Fruit fly (Drosophila melanogaster): ENCODE data around the gene mol.
A peak's percentile ranks its signal among the peaks of the same experiment; 100 is the strongest.

The mol gene

DNA sequence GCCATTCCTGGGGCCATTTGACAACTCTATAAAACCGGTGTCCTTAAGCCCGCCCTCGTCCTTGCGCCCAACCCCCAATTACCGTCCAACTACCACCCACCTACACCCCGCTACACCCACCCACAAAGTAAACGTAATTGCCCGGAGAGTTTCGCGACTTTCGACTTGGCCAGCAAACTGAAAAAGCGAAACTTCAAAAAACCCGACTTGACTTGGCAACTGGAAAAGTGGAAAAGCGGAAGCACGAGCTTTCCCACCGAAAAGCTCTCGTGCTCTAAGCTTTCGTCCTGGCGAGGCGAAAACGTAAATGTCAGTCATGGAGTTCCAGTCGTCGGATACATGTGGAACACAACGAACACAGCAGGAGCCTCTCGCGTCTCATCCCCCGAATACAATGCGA, 18.7 kb upstream of the mol start, which contains the start of gene GABA-B-R1:
GABA-B-R1 (plus strand) TSS at position 301 of the 400 bp plus-strand sequence.
- TF ChIP-seq bab1 (GFP tag; optimal IDR thresholded peaks at IDR 0.05) (no peak), pad (GFP tag; optimal IDR thresholded peaks at IDR 0.05) (no peak), CG11617 (GFP tag; optimal IDR thresholded peaks at IDR 0.05) (no peak), cnc (optimal IDR thresholded peaks at IDR 0.05) (no peak), CG7045 (GFP tag; optimal IDR thresholded peaks at IDR 0.05) (no peak), Clk (GFP tag; optimal IDR thresholded peaks at IDR 0.05) (no peak), Hr96 (GFP tag; optimal IDR thresholded peaks at IDR 0.05) (no peak), CG14711 (tag; optimal IDR thresholded peaks at IDR 0.05) (no peak), toe (GFP tag; optimal IDR thresholded peaks at IDR 0.05) (no peak), CG7101 (tag; optimal IDR thresholded peaks at IDR 0.05) (no peak), Crg-1 (GFP tag; optimal IDR thresholded peaks at IDR 0.05) (no peak), cic (GFP tag; optimal IDR thresholded peaks at IDR 0.05) (no peak), CG12768 (GFP tag; optimal IDR thresholded peaks at IDR 0.05) (no peak), CG5204 (GFP tag; optimal IDR thresholded peaks at IDR 0.05) (no peak), ovo (GFP tag; optimal IDR thresholded peaks at IDR 0.05) (no peak)

DNA sequence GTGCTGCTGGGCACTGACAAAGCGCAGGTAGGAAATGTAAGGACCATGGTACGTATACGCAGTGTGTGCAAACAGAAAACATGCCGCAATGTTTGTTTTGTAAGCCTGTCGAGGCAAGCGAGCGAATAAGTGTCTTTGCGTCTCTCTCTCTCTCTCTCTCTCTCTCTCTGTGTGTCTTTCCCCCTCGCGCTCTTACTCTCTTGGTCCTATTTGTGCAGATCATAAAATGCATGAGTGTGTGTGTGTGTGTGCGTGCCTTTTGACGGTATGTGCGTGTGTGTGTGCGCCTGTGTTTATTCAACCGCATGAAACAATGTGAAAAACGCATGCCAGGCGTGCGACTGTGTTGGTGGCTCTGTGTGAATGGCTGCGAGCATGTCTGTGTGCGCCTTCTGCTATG, 16.2 kb upstream of the mol start:
- TF ChIP-seq bab1 (GFP tag; optimal IDR thresholded peaks at IDR 0.05) (no peak), cic (GFP tag; optimal IDR thresholded peaks at IDR 0.05) (peak; percentile 13), Crg-1 (GFP tag; optimal IDR thresholded peaks at IDR 0.05) (no peak), Clk (GFP tag; optimal IDR thresholded peaks at IDR 0.05) (no peak), CG11617 (GFP tag; optimal IDR thresholded peaks at IDR 0.05) (no peak), CG7101 (tag; optimal IDR thresholded peaks at IDR 0.05) (no peak), tj (GFP tag; optimal IDR thresholded peaks at IDR 0.05) (no peak), cnc (optimal IDR thresholded peaks at IDR 0.05) (no peak), CG12768 (GFP tag; optimal IDR thresholded peaks at IDR 0.05) (no peak), CG14711 (tag; optimal IDR thresholded peaks at IDR 0.05) (no peak), kay (GFP tag; ENCODE audit: borderline replicate concordance) (no peak), CG5204 (GFP tag; optimal IDR thresholded peaks at IDR 0.05) (no peak), Hr96 (GFP tag; optimal IDR thresholded peaks at IDR 0.05) (peak; percentile 2)

DNA sequence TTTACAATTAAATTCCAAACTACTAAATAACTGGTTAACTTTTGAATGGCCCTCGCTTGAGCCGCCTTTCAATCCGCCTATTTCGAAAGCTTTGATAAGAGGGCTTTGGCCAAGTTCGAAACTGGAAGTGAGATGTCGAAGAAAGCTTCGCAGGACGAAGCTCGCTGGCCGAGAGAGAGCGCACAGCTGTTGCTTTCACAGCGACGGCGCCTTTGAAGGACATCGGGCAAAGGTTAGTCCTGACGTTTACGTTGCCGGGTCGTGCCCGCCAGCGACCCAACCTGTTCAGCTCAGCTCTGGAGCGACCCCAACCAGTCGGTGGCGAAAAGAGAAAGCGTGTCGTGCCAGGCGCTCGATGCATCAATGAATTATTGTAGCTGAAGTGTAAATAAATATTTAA, 14.4 kb upstream of the mol start:
- TF ChIP-seq pad (GFP tag; optimal IDR thresholded peaks at IDR 0.05) (no peak), kay (GFP tag; ENCODE audit: borderline replicate concordance) (no peak), ovo (GFP tag; optimal IDR thresholded peaks at IDR 0.05) (no peak), CG12768 (GFP tag; optimal IDR thresholded peaks at IDR 0.05) (no peak), cnc (optimal IDR thresholded peaks at IDR 0.05) (no peak), Clk (GFP tag; optimal IDR thresholded peaks at IDR 0.05) (no peak), Crg-1 (GFP tag; optimal IDR thresholded peaks at IDR 0.05) (no peak), toe (GFP tag; optimal IDR thresholded peaks at IDR 0.05) (no peak), CG33017 (tag; optimal IDR thresholded peaks at IDR 0.05) (no peak), CG5204 (GFP tag; optimal IDR thresholded peaks at IDR 0.05) (no peak), CG7101 (tag; optimal IDR thresholded peaks at IDR 0.05) (no peak), CG14711 (tag; optimal IDR thresholded peaks at IDR 0.05) (no peak), CG7045 (GFP tag; optimal IDR thresholded peaks at IDR 0.05) (no peak), cic (GFP tag; optimal IDR thresholded peaks at IDR 0.05) (no peak), Hr96 (GFP tag; optimal IDR thresholded peaks at IDR 0.05) (no peak), tj (GFP tag; optimal IDR thresholded peaks at IDR 0.05) (no peak), CG11617 (GFP tag; optimal IDR thresholded peaks at IDR 0.05) (no peak), CG1620 (GFP tag; optimal IDR thresholded peaks at IDR 0.05) (no peak), bab1 (GFP tag; optimal IDR thresholded peaks at IDR 0.05) (no peak)

DNA sequence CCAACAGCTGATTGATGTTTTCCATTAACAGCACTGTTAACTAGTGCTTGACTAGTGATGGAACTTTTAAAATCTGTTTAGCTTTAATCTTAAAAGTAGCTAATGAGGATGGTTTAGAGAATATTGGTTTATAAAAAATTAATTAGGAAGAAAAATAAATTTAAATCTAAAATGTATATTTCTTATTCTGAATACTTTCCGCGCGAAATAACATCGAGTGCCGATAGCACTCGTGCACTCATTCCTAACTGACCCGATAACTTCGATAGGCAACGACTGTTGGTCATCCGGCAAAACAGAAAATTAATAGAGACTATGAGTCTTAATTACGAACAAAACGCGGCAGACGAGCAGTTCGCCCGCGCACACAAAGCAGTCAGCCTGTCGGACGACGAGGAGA, 12.3 kb upstream of the mol start, which contains the start of the genes THG and Rnmt:
THG (minus strand) TSS at position 22 of the 400 bp plus-strand sequence.
Rnmt (plus strand) TSS at position 237 of the 400 bp plus-strand sequence.
- peak; percentile 43 for TF ChIP-seq tj (GFP tag; optimal IDR thresholded peaks at IDR 0.05)
- peak; percentile 71 for TF ChIP-seq CG1620 (GFP tag; optimal IDR thresholded peaks at IDR 0.05)
- TF ChIP-seq CG12768 (GFP tag; optimal IDR thresholded peaks at IDR 0.05) = peak; percentile 47
- peak; percentile 26 for TF ChIP-seq pad (GFP tag; optimal IDR thresholded peaks at IDR 0.05)
- peak; percentile 75 for TF ChIP-seq CG14711 (tag; optimal IDR thresholded peaks at IDR 0.05)
- TF ChIP-seq CG11617 (GFP tag; optimal IDR thresholded peaks at IDR 0.05) = peak; percentile 75
- TF ChIP-seq Hr96 (GFP tag; optimal IDR thresholded peaks at IDR 0.05) = peak; percentile 65
- peak; percentile 20 for TF ChIP-seq Crg-1 (GFP tag; optimal IDR thresholded peaks at IDR 0.05)
- TF ChIP-seq kay (GFP tag; ENCODE audit: borderline replicate concordance) = no peak
- TF ChIP-seq CG5204 (GFP tag; optimal IDR thresholded peaks at IDR 0.05) = peak; percentile 63
- TF ChIP-seq Mnt (GFP tag; optimal IDR thresholded peaks at IDR 0.05) = peak; percentile 65
- TF ChIP-seq CG33017 (tag; optimal IDR thresholded peaks at IDR 0.05) = peak; percentile 70
- TF ChIP-seq toe (GFP tag; optimal IDR thresholded peaks at IDR 0.05) = peak; percentile 78
- peak; percentile 88 for TF ChIP-seq bab1 (GFP tag; optimal IDR thresholded peaks at IDR 0.05)
- TF ChIP-seq Clk (GFP tag; optimal IDR thresholded peaks at IDR 0.05) = peak; percentile 30
- TF ChIP-seq CG7101 (tag; optimal IDR thresholded peaks at IDR 0.05) = peak; percentile 83
- TF ChIP-seq ovo (GFP tag; optimal IDR thresholded peaks at IDR 0.05) = peak; percentile 28
- TF ChIP-seq cnc (optimal IDR thresholded peaks at IDR 0.05) = no peak
- TF ChIP-seq CG7045 (GFP tag; optimal IDR thresholded peaks at IDR 0.05) = peak; percentile 63
- no peak for TF ChIP-seq cic (GFP tag; optimal IDR thresholded peaks at IDR 0.05)

DNA sequence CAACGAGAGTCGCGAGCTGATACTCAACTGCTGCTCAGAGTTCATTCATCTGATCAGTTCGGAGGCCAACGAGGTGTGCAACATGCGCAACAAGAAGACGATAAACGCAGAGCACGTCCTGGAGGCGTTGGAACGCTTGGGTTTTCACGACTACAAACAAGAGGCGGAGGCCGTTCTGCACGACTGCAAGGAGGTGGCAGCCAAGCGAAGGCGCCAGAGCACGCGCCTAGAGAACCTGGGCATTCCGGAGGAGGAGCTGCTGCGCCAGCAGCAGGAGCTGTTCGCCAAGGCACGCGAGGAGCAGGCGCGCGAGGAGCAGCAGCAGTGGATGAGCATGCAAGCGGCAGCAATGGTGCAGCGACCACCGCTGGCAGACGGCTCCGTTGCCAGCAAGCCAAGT, 10.7 kb upstream of the mol start:
- TF ChIP-seq cnc (optimal IDR thresholded peaks at IDR 0.05) (no peak), CG7101 (tag; optimal IDR thresholded peaks at IDR 0.05) (no peak), CG1620 (GFP tag; optimal IDR thresholded peaks at IDR 0.05) (no peak), CG33017 (tag; optimal IDR thresholded peaks at IDR 0.05) (no peak), CG5204 (GFP tag; optimal IDR thresholded peaks at IDR 0.05) (no peak), Crg-1 (GFP tag; optimal IDR thresholded peaks at IDR 0.05) (no peak), CG12768 (GFP tag; optimal IDR thresholded peaks at IDR 0.05) (no peak), pad (GFP tag; optimal IDR thresholded peaks at IDR 0.05) (no peak), bab1 (GFP tag; optimal IDR thresholded peaks at IDR 0.05) (no peak), toe (GFP tag; optimal IDR thresholded peaks at IDR 0.05) (no peak), CG11617 (GFP tag; optimal IDR thresholded peaks at IDR 0.05) (no peak), Hr96 (GFP tag; optimal IDR thresholded peaks at IDR 0.05) (no peak), Clk (GFP tag; optimal IDR thresholded peaks at IDR 0.05) (no peak), cic (GFP tag; optimal IDR thresholded peaks at IDR 0.05) (no peak), tj (GFP tag; optimal IDR thresholded peaks at IDR 0.05) (no peak), kay (GFP tag; ENCODE audit: borderline replicate concordance) (no peak)

Data from whole organism, adult.